Worm (Caenorhabditis elegans): Measurements from ENCODE around the gene C27F2.10.
A peak's percentile ranks its signal among the peaks of the same experiment; 100 is the strongest.

Gene C27F2.10

ce11 chrIII:4951210-4951609 lies 35.5 kb downstream of the C27F2.10 start:
- no peak for TF ChIP-seq lsy-27 (tag; optimal IDR thresholded peaks at IDR 0.05; ENCODE audit: borderline replicate concordance, insufficient read depth)
- TF ChIP-seq zfh-2 (GFP tag; conservative IDR thresholded peaks at IDR 0.05): peak; percentile 91
- TF ChIP-seq egrh-3 (GFP tag; IDR thresholded peaks at IDR 0.05): peak; percentile 69; the same call in 1 of the 2 replicates

- TF ChIP-seq K12H6.12 (tag; optimal IDR thresholded peaks at IDR 0.05): peak; percentile 29
- TF ChIP-seq zfh-2 (GFP tag; conservative IDR thresholded peaks at IDR 0.05): peak; percentile 88
- TF ChIP-seq F23B12.7 (tag; optimal IDR thresholded peaks at IDR 0.05; ENCODE audit: insufficient read depth): peak; percentile 13
- 0 out of 2 replicates have a peak, but pooled peaks have one; percentile 63 for TF ChIP-seq K11D2.4 (GFP tag; IDR thresholded peaks at IDR 0.05)
- no peak for TF ChIP-seq lag-1 (GFP tag; IDR thresholded peaks at IDR 0.05)
- TF ChIP-seq attf-5 (GFP tag; optimal IDR thresholded peaks at IDR 0.05): peak; percentile 13
- TF ChIP-seq fkh-3 (tag; optimal IDR thresholded peaks at IDR 0.05): no peak
- no peak for TF ChIP-seq cebp-1 (GFP tag; IDR thresholded peaks at IDR 0.05)
- peak; percentile 37 for TF ChIP-seq cebp-1 (tag; optimal IDR thresholded peaks at IDR 0.05)
These were observed 36.4 kb downstream of the C27F2.10 start for ce11 chrIII:4950345-4950744.

- TF ChIP-seq bed-1 (GFP tag; IDR thresholded peaks at IDR 0.05): no peak
- no peak for TF ChIP-seq let-526 (GFP tag; IDR thresholded peaks at IDR 0.05)
- no peak for TF ChIP-seq egl-44 (GFP tag; IDR thresholded peaks at IDR 0.05)
- peak; percentile 90 for TF ChIP-seq zfh-2 (GFP tag; conservative IDR thresholded peaks at IDR 0.05)
- TF ChIP-seq efl-1 (GFP tag; optimal IDR thresholded peaks at IDR 0.05): peak; percentile 48
- TF ChIP-seq nfya-1 (tag; optimal IDR thresholded peaks at IDR 0.05; ENCODE audit: borderline replicate concordance, insufficient read depth): no peak
- peak; percentile 50; the same call in 1 of the 2 replicates for TF ChIP-seq madf-6 (GFP tag; IDR thresholded peaks at IDR 0.05)
- no peak for TF ChIP-seq F52B5.7 (tag; optimal IDR thresholded peaks at IDR 0.05)
- TF ChIP-seq D2030.7 (GFP tag; IDR thresholded peaks at IDR 0.05): peak; percentile 25; the same call in 1 of the 2 replicates
- TF ChIP-seq hmg-20 (GFP tag; IDR thresholded peaks at IDR 0.05): no peak
- no peak for TF ChIP-seq akir-1 (GFP tag; optimal IDR thresholded peaks at IDR 0.05)
- TF ChIP-seq pha-4 (tag; optimal IDR thresholded peaks at IDR 0.05): no peak
- no peak for TF ChIP-seq attf-3 (GFP tag; conservative IDR thresholded peaks at IDR 0.05)
- TF ChIP-seq hmg-1.2 (GFP tag; IDR thresholded peaks at IDR 0.05): peak; percentile 52; the same call in 1 of the 2 replicates
- peak; percentile 63; the same call in 1 of the 2 replicates for TF ChIP-seq egrh-3 (GFP tag; IDR thresholded peaks at IDR 0.05)
- no peak for TF ChIP-seq aptf-2 (GFP tag; conservative IDR thresholded peaks at IDR 0.05)
These were observed 38.1 kb downstream of the C27F2.10 start for ce11 chrIII:4948631-4949030.

ce11 chrIII:4947352-4947751 lies 39.3 kb downstream of the C27F2.10 start:
- TF ChIP-seq ztf-26 (tag; optimal IDR thresholded peaks at IDR 0.05) (no peak), lin-40 (tag; optimal IDR thresholded peaks at IDR 0.05) (no peak), athp-1 (tag; optimal IDR thresholded peaks at IDR 0.05) (no peak), lin-26 (GFP tag; IDR thresholded peaks at IDR 0.05) (peak; percentile 48; the same call in 1 of the 2 replicates), aptf-2 (GFP tag; conservative IDR thresholded peaks at IDR 0.05) (no peak), ceh-100 (GFP tag; IDR thresholded peaks at IDR 0.05) (peak; percentile 50), lag-1 (GFP tag; IDR thresholded peaks at IDR 0.05) (no peak), madf-6 (GFP tag; IDR thresholded peaks at IDR 0.05) (peak; percentile 45), dpl-1 (GFP tag; optimal IDR thresholded peaks at IDR 0.05) (no peak), attf-6 (GFP tag; IDR thresholded peaks at IDR 0.05) (no peak), ztf-22 (GFP tag; optimal IDR thresholded peaks at IDR 0.05) (no peak), ztf-6 (GFP tag; IDR thresholded peaks at IDR 0.05) (peak; percentile 11; the same call in 1 of the 2 replicates), F52B5.7 (tag; optimal IDR thresholded peaks at IDR 0.05) (no peak), lir-1 (GFP tag; conservative IDR thresholded peaks at IDR 0.05) (no peak), ceh-91 (GFP tag; IDR thresholded peaks at IDR 0.05) (no peak), aptf-3 (GFP tag; IDR thresholded peaks at IDR 0.05) (no peak), nhr-120 (GFP tag; IDR thresholded peaks at IDR 0.05) (no peak), ztf-28 (GFP tag; IDR thresholded peaks at IDR 0.05) (0 out of 2 replicates have a peak, but pooled peaks have one; percentile 21), ztf-25 (GFP tag; IDR thresholded peaks at IDR 0.05) (no peak), rcor-1 (GFP tag; IDR thresholded peaks at IDR 0.05) (0 out of 2 replicates have a peak, but pooled peaks have one; percentile 15), cebp-1 (GFP tag; IDR thresholded peaks at IDR 0.05) (no peak), cebp-1 (tag; optimal IDR thresholded peaks at IDR 0.05) (no peak), let-526 (GFP tag; IDR thresholded peaks at IDR 0.05) (no peak), him-1 (tag; optimal IDR thresholded peaks at IDR 0.05) (peak; percentile 5), F23B12.7 (tag; optimal IDR thresholded peaks at IDR 0.05; ENCODE audit: insufficient read depth) (no peak), ztf-3 (GFP tag; optimal IDR thresholded peaks at IDR 0.05) (no peak)
